Worm (Caenorhabditis elegans) whole organism, mixed stage, embryonic: ENCODE data around the gene nrsn-1.

ENCODE experiments used
- M03D4.4 ChIP-seq: sonication (generic microtip); optimal IDR thresholded peaks from 2 replicates; lab custom pipeline; 2017; ENCODE audit warnings: mild to moderate bottlenecking, missing genetic modification characterization, missing compliant biosample characterization
- bed-3 ChIP-seq: fragments of 200-800 bp; sonication (Bioruptor generic); optimal IDR thresholded peaks from 3 replicates; lab custom pipeline; 2018; ENCODE audit warnings: mild to moderate bottlenecking, missing genetic modification characterization, moderate library complexity, missing compliant biosample characterization
- blmp-1 ChIP-seq: fragments of 150-350 bp; optimal IDR thresholded peaks from 2 replicates; lab custom pipeline; 2014; ENCODE audit warnings: missing biosample characterization, missing genetic modification characterization
- ceh-39 ChIP-seq: fragments of 150-350 bp; optimal IDR thresholded peaks from 2 replicates; lab custom pipeline; 2014; ENCODE audit warnings: missing biosample characterization, missing genetic modification characterization
- ceh-83 ChIP-seq: fragments of 200-800 bp; sonication (Bioruptor generic); optimal IDR thresholded peaks from 2 replicates; lab custom pipeline; 2018; ENCODE audit warnings: mild to moderate bottlenecking, missing genetic modification characterization, missing compliant biosample characterization
- ces-1 ChIP-seq: fragments of 150-350 bp; optimal IDR thresholded peaks from 2 replicates; lab custom pipeline; 2014; ENCODE audit warnings: missing biosample characterization, missing genetic modification reagents, missing genetic modification characterization
- cnd-1 ChIP-seq: fragments of 200-800 bp; sonication (Bioruptor generic); optimal IDR thresholded peaks from 2 replicates; lab custom pipeline; 2018; ENCODE audit warnings: mild to moderate bottlenecking, missing genetic modification characterization, missing compliant biosample characterization
- drap-1 ChIP-seq: fragments of 200-800 bp; sonication (Bioruptor generic); optimal IDR thresholded peaks from 3 replicates; lab custom pipeline; 2018; ENCODE audit warnings: mild to moderate bottlenecking, missing genetic modification characterization, missing compliant biosample characterization
- elt-1 ChIP-seq: sonication (generic microtip); optimal IDR thresholded peaks from 2 replicates; lab custom pipeline; 2017; ENCODE audit warnings: missing genetic modification characterization, mild to moderate bottlenecking, missing compliant biosample characterization, antibody characterized with exemption, moderate library complexity, borderline replicate concordance; ENCODE audit not compliant: insufficient read depth
- flh-1 ChIP-seq: fragments of 200-800 bp; sonication (Bioruptor generic); optimal IDR thresholded peaks from 2 replicates; lab custom pipeline; 2018; ENCODE audit warnings: mild to moderate bottlenecking, missing genetic modification characterization, moderate library complexity, missing compliant biosample characterization
- ham-2 ChIP-seq: fragments of 200-800 bp; sonication (Bioruptor generic); optimal IDR thresholded peaks from 2 replicates; lab custom pipeline; 2018; ENCODE audit warnings: mild to moderate bottlenecking, missing genetic modification characterization, missing compliant biosample characterization
- hlh-1 ChIP-seq: fragments of 150-350 bp; optimal IDR thresholded peaks from 2 replicates; lab custom pipeline; 2014; ENCODE audit warnings: missing biosample characterization, missing genetic modification reagents, missing genetic modification characterization
- lin-13 ChIP-seq: fragments of 150-350 bp; optimal IDR thresholded peaks from 2 replicates; lab custom pipeline; 2014; ENCODE audit warnings: missing biosample characterization, missing genetic modification characterization
- lin-32 ChIP-seq: fragments of 200-800 bp; sonication (Bioruptor generic); optimal IDR thresholded peaks from 2 replicates; lab custom pipeline; 2018; ENCODE audit warnings: mild to moderate bottlenecking, missing genetic modification characterization, missing compliant biosample characterization
- lsy-2 ChIP-seq: fragments of 150-350 bp; optimal IDR thresholded peaks from 2 replicates; lab custom pipeline; 2014; ENCODE audit warnings: missing biosample characterization, missing genetic modification characterization
- mab-5 ChIP-seq: fragments of 150-350 bp; optimal IDR thresholded peaks from 2 replicates; lab custom pipeline; 2014; ENCODE audit warnings: missing biosample characterization, missing genetic modification characterization
- mep-1 ChIP-seq: fragments of 150-350 bp; optimal IDR thresholded peaks from 2 replicates; lab custom pipeline; 2017; ENCODE audit warnings: missing biosample characterization, missing genetic modification reagents, missing genetic modification characterization, inconsistent platforms
- mls-2 ChIP-seq: sonication (generic microtip); optimal IDR thresholded peaks from 2 replicates; lab custom pipeline; 2016; ENCODE audit warnings: mild to moderate bottlenecking, missing genetic modification characterization, moderate library complexity, missing compliant biosample characterization
- nhr-12 ChIP-seq: fragments of 150-350 bp; optimal IDR thresholded peaks from 2 replicates; lab custom pipeline; 2014; ENCODE audit warnings: missing biosample characterization, missing genetic modification characterization
- nhr-2 ChIP-seq: fragments of 150-350 bp; optimal IDR thresholded peaks from 2 replicates; lab custom pipeline; 2014; ENCODE audit warnings: missing biosample characterization, missing genetic modification characterization
- nhr-237 ChIP-seq: fragments of 150-350 bp; optimal IDR thresholded peaks from 2 replicates; lab custom pipeline; 2014; ENCODE audit warnings: missing biosample characterization, missing genetic modification characterization
- nhr-28 ChIP-seq: fragments of 150-350 bp; optimal IDR thresholded peaks from 2 replicates; lab custom pipeline; 2014; ENCODE audit warnings: missing biosample characterization, missing genetic modification characterization
- nhr-76 ChIP-seq: sonication (generic microtip); optimal IDR thresholded peaks from 2 replicates; lab custom pipeline; 2017; ENCODE audit warnings: missing biosample characterization, missing genetic modification characterization
- pha-4 ChIP-seq: fragments of 150-350 bp; optimal IDR thresholded peaks from 2 replicates; lab custom pipeline; 2018; ENCODE audit warnings: missing biosample characterization, missing genetic modification reagents, missing genetic modification characterization
- sem-2 ChIP-seq: fragments of 200-800 bp; sonication (Bioruptor generic); optimal IDR thresholded peaks from 2 replicates; lab custom pipeline; 2018; ENCODE audit warnings: mild to moderate bottlenecking, missing genetic modification characterization, missing compliant biosample characterization
- snpc-4 ChIP-seq: fragments of 150-350 bp; optimal IDR thresholded peaks from 2 replicates; lab custom pipeline; 2014; ENCODE audit warnings: missing biosample characterization, missing genetic modification characterization
- sptf-1 ChIP-seq: sonication (generic microtip); optimal IDR thresholded peaks from 2 replicates; lab custom pipeline; 2017; ENCODE audit warnings: mild to moderate bottlenecking, missing genetic modification characterization, moderate library complexity, missing compliant biosample characterization
- tbx-8 ChIP-seq: fragments of 200-800 bp; sonication (Bioruptor generic); optimal IDR thresholded peaks from 2 replicates; lab custom pipeline; 2018; ENCODE audit warnings: mild to moderate bottlenecking, missing genetic modification characterization, moderate library complexity, missing compliant biosample characterization
- unc-120 ChIP-seq: sonication (generic microtip); optimal IDR thresholded peaks from 2 replicates; lab custom pipeline; 2017; ENCODE audit warnings: missing genetic modification characterization, missing compliant biosample characterization; ENCODE audit not compliant: poor library complexity, severe bottlenecking
- unc-39 ChIP-seq: fragments of 150-350 bp; optimal IDR thresholded peaks from 2 replicates; lab custom pipeline; 2014; ENCODE audit warnings: missing biosample characterization, missing genetic modification characterization
- unc-62 ChIP-seq: fragments of 150-350 bp; optimal IDR thresholded peaks from 2 replicates; lab custom pipeline; 2014; ENCODE audit warnings: missing biosample characterization, missing genetic modification reagents, missing genetic modification characterization
- ztf-11 ChIP-seq: fragments of 150-350 bp; optimal IDR thresholded peaks from 2 replicates; lab custom pipeline; 2014; ENCODE audit warnings: missing biosample characterization, missing genetic modification characterization

nrsn-1 gene

ce11 chrV:3686899-3687298 is 28.9 kb downstream of the nrsn-1 start, which contains the start of gene unc-132:
Gene unc-132 (plus strand): TSS chrV:3687106.
- TF ChIP-seq mab-5 (tag; lab: Kevin White, UChicago) = no peak
- TF ChIP-seq lsy-2 = no peak
- no peak for TF ChIP-seq lin-32 (GFP tag; lab: Kevin White, UChicago)
- no peak for TF ChIP-seq sptf-1 (tag; lab: Kevin White, UChicago)
- TF ChIP-seq unc-120 (tag; lab: Kevin White, UChicago) = no peak
- TF ChIP-seq ceh-39 = no peak
- no peak for TF ChIP-seq drap-1 (GFP tag; lab: Kevin White, UChicago)
- no peak for TF ChIP-seq ceh-83
- TF ChIP-seq blmp-1 = no peak

DNA sequence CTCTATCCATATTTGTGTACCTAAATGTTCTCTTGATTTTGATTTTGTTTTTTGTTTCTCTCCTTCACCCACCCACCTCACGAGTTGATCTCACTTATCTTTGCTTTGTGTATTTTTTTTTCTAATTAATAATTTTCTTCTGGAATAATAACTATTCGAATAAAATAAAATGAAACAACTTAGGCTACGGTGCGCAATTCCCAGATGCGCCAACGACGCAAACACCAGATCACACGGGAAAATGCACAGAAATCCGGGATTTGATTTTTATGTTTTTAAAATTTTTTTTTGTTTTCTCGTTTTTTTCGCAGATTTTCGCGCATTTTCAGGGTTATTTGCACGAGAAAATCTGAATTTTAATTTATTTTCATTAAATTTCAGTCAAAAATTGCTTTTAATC is 29.5 kb downstream of the nrsn-1 start:
- TF ChIP-seq blmp-1 (no peak), lsy-2 (peak; percentile 47), ztf-11 (tag; lab: Kevin White, UChicago) (no peak), hlh-1 (tag; lab: Kevin White, UChicago) (no peak), nhr-12 (tag; lab: Kevin White, UChicago) (no peak), tbx-8 (no peak)

DNA sequence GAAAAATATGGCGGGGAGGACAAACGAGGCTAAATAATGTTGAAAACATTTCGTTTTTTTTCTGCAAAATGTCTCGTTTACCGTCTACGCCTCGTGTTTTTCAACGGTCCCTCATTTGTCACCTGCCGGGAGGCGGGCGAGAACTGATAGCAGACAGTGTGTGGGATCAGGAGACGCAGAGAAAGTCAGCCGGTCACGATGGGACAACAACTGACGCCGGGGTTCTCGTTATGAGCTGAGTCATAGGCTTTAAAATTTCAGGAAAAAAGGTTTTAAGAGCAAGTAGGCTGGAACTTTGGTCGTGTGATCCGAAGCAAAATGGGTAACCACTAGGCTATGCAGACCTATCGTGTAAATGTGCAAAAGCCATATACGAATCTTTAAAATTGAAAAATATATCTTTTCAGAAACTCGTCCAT is 30.0 kb downstream of the nrsn-1 start, which contains the start of gene W08A12.2:
Gene W08A12.2 (minus strand): TSS at position 103 of the 419 bp plus-strand sequence.
- TF ChIP-seq mab-5 (tag; lab: Kevin White, UChicago) = no peak
- no peak for TF ChIP-seq elt-1 (tag; lab: Kevin White, UChicago)
- TF ChIP-seq sptf-1 (tag; lab: Kevin White, UChicago) = no peak
- TF ChIP-seq nhr-2 (tag; lab: Kevin White, UChicago) = peak; percentile 25
- TF ChIP-seq lin-13 (tag; lab: Kevin White, UChicago) = no peak
- no peak for TF ChIP-seq mep-1 (tag; lab: Kevin White, UChicago)
- peak; percentile 7 for TF ChIP-seq unc-62
- TF ChIP-seq drap-1 (GFP tag; lab: Kevin White, UChicago) = no peak
- TF ChIP-seq tbx-8 = no peak
- no peak for TF ChIP-seq snpc-4 (tag; lab: Kevin White, UChicago)
- TF ChIP-seq M03D4.4 (tag; lab: Kevin White, UChicago) = no peak
- TF ChIP-seq ztf-11 (tag; lab: Kevin White, UChicago) = no peak
- TF ChIP-seq unc-120 (tag; lab: Kevin White, UChicago) = peak; percentile 58
- no peak for TF ChIP-seq bed-3 (GFP tag; lab: Kevin White, UChicago)
- no peak for TF ChIP-seq sem-2 (GFP tag; lab: Kevin White, UChicago)
- TF ChIP-seq hlh-1 (tag; lab: Kevin White, UChicago) = peak; percentile 98
- no peak for TF ChIP-seq ces-1 (GFP tag; lab: Kevin White, UChicago)

ce11 chrV:3682553-3682952 is 33.2 kb downstream of the nrsn-1 start, which contains the start of gene W08A12.3:
Gene W08A12.3 (plus strand): TSS chrV:3682853.
- TF ChIP-seq cnd-1 (tag; lab: Kevin White, UChicago) (no peak), lin-32 (GFP tag; lab: Kevin White, UChicago) (no peak), hlh-1 (tag; lab: Kevin White, UChicago) (no peak), mab-5 (tag; lab: Kevin White, UChicago) (no peak)

DNA sequence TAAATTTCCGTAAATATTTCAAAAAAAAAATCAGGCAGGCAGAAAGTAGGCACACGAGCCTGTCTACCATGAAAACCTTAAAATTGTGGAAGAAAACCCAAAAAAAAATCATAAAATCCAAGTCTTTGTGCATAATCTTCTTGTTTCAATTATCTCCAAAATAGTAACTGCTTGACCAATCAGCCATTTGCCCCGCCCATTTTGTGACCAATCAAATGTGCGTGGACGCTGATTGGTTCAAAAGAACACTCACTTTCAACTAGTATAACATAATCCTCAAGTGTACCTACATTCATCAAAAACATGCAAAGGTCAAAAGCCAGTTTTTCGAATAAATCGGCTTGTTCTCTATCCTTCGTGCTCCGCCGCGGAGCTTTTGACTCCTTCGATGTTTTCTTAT is 37.3 kb downstream of the nrsn-1 start:
- TF ChIP-seq flh-1 (GFP tag; lab: Kevin White, UChicago) (no peak), lin-13 (tag; lab: Kevin White, UChicago) (no peak), pha-4 (no peak), blmp-1 (no peak), nhr-12 (tag; lab: Kevin White, UChicago) (no peak), lsy-2 (no peak), unc-39 (tag; lab: Kevin White, UChicago) (no peak), ztf-11 (tag; lab: Kevin White, UChicago) (no peak), nhr-237 (tag; lab: Kevin White, UChicago) (no peak)
- TF ChIP-seq, all 35 proteins: peak for 0

ce11 chrV:3677212-3677611 is 38.6 kb downstream of the nrsn-1 start:
- no peak for TF ChIP-seq ham-2 (GFP tag; lab: Kevin White, UChicago)
- TF ChIP-seq mab-5 (tag; lab: Kevin White, UChicago) = no peak
- TF ChIP-seq lsy-2 = no peak
- peak; percentile 63 for TF ChIP-seq unc-120 (tag; lab: Kevin White, UChicago)
- TF ChIP-seq bed-3 (GFP tag; lab: Kevin White, UChicago) = no peak
- no peak for TF ChIP-seq nhr-28
- no peak for TF ChIP-seq ceh-83
- TF ChIP-seq hlh-1 (tag; lab: Kevin White, UChicago) = peak; percentile 55
- no peak for TF ChIP-seq nhr-76 (tag; lab: Kevin White, UChicago)
- peak; percentile 39 for TF ChIP-seq cnd-1 (tag; lab: Kevin White, UChicago)
- no peak for TF ChIP-seq nhr-2 (tag; lab: Kevin White, UChicago)
- TF ChIP-seq nhr-237 (tag; lab: Kevin White, UChicago) = no peak
- no peak for TF ChIP-seq ces-1 (GFP tag; lab: Kevin White, UChicago)
- TF ChIP-seq lin-13 (tag; lab: Kevin White, UChicago) = no peak
- no peak for TF ChIP-seq drap-1 (GFP tag; lab: Kevin White, UChicago)
- TF ChIP-seq pha-4 = no peak
- TF ChIP-seq M03D4.4 (tag; lab: Kevin White, UChicago) = no peak
- TF ChIP-seq mls-2 (tag; lab: Kevin White, UChicago) = no peak
- TF ChIP-seq unc-62 = peak; percentile 94
- TF ChIP-seq, all 35 proteins: peak for 4
